Fruit fly (Drosophila melanogaster) whole organism: ENCODE measurements around the gene pav.

Experiments used
- CG8478 ChIP-seq: fragments of >200 bp; optimal IDR thresholded peaks from 2 replicates; lab custom pipeline; 2018; ENCODE audit warnings: inconsistent platforms
- Dll ChIP-seq: fragments of >200 bp; optimal IDR thresholded peaks from 2 replicates; lab custom pipeline; 2017
- EcR ChIP-seq, 2 experiments: fragments of >200 bp; optimal IDR thresholded peaks; 2 replicates each; lab custom pipeline; 2017; ENCODE audit warnings: missing biosample characterization in 2 of 2, missing genetic modification characterization in 2 of 2, missing genetic modification reagents in 2 of 2
- pan ChIP-seq: fragments of >200 bp; optimal IDR thresholded peaks from 2 replicates; lab custom pipeline; 2017
- psq ChIP-seq: fragments of >200 bp; optimal IDR thresholded peaks from 2 replicates; lab custom pipeline; 2017
- usp ChIP-seq: fragments of >200 bp; optimal IDR thresholded peaks from 2 replicates; lab custom pipeline; 2017; ENCODE audit warnings: missing biosample characterization, missing genetic modification characterization, mixed read lengths

The pav gene

DNA sequence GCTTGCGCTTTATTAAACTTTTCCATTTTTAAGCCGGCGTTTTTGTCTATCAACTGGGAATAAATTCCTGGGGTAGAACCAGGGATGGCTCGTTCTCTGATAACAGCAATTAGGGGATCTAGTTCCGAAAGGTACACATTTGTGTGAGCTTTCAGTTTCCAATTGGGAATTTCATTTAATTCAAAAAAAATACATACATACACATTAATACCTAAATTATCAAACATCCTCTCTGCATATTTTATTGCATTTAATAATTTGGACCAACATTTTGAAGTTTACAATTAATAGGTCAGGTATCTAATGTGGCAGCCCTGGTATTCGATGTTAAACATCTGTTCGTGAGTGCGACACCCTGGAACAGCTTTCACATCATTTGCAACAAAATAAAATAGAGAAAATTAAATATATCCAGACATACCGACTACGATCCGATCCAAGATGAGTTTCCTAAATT, 16.6 kb downstream of the pav start, which contains the start of the genes CG15011 and CG1309:
TSS of gene CG15011 (minus strand) at position 51 of the 457 bp plus-strand sequence.
TSS of gene CG1309 (plus strand) at position 329 of the 457 bp plus-strand sequence.
- TF ChIP-seq CG8478 (lab: Kevin White, UChicago) (no peak), EcR (GFP tag; optimal IDR thresholded peaks at IDR 0.05; lab: Kevin White, UChicago) (no peak), usp (no peak), Dll (no peak), psq (lab: Kevin White, UChicago) (no peak), pan (lab: Kevin White, UChicago) (no peak)

DNA sequence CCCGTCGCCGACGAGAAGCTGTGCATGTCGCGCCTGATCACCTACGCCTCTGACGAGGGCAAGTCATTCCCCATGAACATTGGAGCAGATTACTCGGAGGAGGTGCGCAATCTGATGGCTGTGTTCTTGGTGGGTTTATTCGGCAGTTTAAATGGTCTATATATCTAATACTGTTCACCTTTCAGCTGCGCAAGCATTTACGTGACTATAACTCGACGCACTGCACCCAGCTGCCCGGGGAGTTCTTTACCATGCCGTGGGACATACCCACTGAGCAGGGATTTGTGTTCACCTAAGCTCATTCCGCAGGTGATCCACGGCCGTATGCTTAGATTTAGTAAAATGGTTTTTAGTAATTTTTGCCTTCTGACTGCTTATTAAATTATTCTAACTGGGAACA, 18.6 kb downstream of the pav start:
- TF ChIP-seq EcR (GFP tag; optimal IDR thresholded peaks at IDR 0.05; lab: Kevin White, UChicago) (no peak), pan (lab: Kevin White, UChicago) (no peak), psq (lab: Kevin White, UChicago) (no peak), CG8478 (lab: Kevin White, UChicago) (no peak), usp (no peak), Dll (no peak)

DNA sequence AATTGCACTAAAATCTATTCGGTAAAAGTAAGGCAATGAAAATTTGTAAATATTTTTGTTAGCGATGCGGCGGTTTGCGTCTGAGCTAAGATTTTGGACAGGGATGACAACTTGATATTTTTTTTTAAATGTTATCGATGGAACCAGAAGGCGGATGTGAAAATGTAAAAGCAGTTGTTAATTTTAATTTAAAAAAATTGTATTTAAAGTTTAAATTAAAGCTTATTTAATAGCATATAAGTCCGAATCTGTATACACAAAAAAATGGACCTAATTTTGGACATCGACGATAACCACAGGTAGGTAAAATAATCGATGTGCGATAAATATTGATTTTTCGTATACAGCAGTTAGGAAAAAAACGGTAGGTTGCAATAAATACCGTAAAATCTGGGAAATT, 19.9 kb downstream of the pav start, which contains the start of the genes CG11586 and VhaM9.7-a:
TSS of gene CG11586 (minus strand) at position 87 of the 400 bp plus-strand sequence.
TSS of gene VhaM9.7-a (plus strand) at position 322 of the 400 bp plus-strand sequence.
- TF ChIP-seq usp (no peak), CG8478 (lab: Kevin White, UChicago) (no peak), EcR (GFP tag; optimal IDR thresholded peaks at IDR 0.05; lab: Kevin White, UChicago) (no peak), Dll (no peak), pan (lab: Kevin White, UChicago) (no peak), psq (lab: Kevin White, UChicago) (no peak)

DNA sequence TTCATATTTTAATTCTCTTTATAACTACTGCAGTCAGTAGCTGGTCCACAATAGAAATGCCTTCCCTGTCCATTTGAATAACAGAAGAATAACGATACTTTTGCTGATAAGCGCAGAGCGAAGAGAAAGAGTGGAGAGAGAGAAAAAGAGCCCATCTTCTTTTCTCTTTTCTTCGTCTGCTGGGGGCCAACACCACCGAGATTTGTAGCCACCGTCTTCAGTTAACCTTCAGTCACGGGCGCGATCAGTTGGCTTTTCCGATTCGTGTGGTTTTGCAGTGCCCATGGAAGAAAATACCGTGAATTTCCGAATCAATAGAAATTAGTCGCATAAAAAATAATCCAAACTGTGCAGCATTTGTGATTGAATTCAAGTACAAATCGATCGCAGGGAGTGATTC, 21.0 kb downstream of the pav start, which contains the start of gene CG1273:
TSS of gene CG1273 (plus strand) at position 218 of the 400 bp plus-strand sequence.
- TF ChIP-seq usp = no peak
- TF ChIP-seq psq (lab: Kevin White, UChicago) = no peak
- TF ChIP-seq Dll = no peak
- no peak for TF ChIP-seq EcR (GFP tag; optimal IDR thresholded peaks at IDR 0.05; lab: Kevin White, UChicago)
- no peak for TF ChIP-seq pan (lab: Kevin White, UChicago)
- no peak for TF ChIP-seq CG8478 (lab: Kevin White, UChicago)

DNA sequence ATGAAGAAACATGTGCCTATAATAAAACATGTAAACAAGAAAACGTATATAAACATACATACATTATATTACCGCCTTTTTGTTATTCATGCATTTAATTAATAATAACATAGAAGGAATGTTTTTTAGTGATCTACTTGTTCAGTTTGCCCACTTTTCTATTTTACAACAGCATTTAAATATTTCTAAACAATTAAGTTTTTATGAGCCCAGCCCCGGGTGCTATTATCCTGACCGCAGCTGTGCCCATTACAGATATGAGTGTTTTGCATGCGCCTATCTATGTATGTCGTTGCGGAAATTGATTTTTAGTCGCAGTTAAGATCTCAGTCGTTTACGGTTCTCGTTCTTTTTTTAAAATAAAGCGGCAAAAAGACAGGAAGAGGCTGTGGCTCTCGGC, 22.4 kb downstream of the pav start:
- no peak for TF ChIP-seq psq (lab: Kevin White, UChicago)
- TF ChIP-seq pan (lab: Kevin White, UChicago) = no peak
- TF ChIP-seq usp = no peak
- no peak for TF ChIP-seq EcR (GFP tag; optimal IDR thresholded peaks at IDR 0.05; lab: Kevin White, UChicago)
- TF ChIP-seq Dll = no peak
- no peak for TF ChIP-seq CG8478 (lab: Kevin White, UChicago)

DNA sequence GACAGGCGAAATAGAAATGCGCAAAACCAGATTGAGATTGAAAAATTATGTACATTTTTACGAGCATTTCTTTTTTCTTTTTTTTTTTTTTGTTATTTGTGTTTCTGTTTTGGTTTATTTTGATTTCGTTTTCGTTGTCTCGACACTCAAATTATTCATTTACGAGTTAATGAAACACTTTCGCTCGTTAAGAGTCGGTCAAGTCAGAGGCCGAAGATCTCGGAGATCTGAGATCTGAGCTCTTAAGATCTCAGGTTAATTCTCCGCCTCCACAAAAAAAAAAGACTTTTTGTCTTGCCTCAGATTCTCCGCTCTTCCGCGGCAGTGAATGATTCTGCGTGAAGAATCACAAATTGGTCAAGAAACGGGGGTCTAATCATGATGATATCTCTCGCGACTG, 23.3 kb downstream of the pav start:
- no peak for TF ChIP-seq pan (lab: Kevin White, UChicago)

DNA sequence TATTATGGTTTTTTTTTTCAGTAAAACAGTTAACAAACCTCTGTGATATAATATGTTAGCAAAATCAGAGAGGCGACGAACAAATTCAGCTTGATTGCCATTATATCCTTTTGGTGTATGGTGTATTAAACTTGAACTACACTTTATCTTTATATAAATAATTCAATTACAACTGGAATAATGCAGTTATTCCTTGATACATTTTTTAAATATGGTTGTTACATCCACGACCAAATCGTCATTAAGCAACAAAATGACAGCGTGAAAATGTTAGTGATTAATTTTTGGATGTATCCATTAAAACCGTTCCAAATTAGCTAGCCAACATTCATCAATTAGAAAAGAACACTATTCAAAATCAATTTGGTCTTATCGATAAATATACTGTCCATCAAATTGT, 24.9 kb downstream of the pav start, which contains the start of gene CG33764:
TSS of gene CG33764 (minus strand) at position 101 of the 400 bp plus-strand sequence.
- no peak for TF ChIP-seq psq (lab: Kevin White, UChicago)
- TF ChIP-seq EcR (GFP tag; optimal IDR thresholded peaks at IDR 0.05; lab: Kevin White, UChicago) = no peak
- no peak for TF ChIP-seq pan (lab: Kevin White, UChicago)

DNA sequence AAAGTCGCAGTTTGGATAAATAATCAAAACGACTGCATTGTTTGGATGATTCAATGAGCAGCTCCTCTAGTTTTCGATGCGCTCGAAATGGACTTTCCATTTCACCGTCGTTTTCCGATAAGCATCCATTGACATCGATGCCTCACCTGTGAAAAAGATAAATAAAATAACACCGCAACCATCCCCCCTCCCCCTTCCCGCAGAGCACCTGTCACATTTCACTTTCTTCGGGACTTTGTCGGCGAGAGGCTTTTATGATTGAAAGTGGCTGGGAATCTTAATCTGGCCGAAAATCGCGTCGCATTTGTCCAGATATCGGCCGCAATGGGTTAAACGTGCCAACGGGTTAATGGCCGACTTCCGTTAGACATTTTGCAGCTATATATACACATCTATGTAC, 26.7 kb downstream of the pav start:
- no peak for TF ChIP-seq CG8478 (lab: Kevin White, UChicago)

DNA sequence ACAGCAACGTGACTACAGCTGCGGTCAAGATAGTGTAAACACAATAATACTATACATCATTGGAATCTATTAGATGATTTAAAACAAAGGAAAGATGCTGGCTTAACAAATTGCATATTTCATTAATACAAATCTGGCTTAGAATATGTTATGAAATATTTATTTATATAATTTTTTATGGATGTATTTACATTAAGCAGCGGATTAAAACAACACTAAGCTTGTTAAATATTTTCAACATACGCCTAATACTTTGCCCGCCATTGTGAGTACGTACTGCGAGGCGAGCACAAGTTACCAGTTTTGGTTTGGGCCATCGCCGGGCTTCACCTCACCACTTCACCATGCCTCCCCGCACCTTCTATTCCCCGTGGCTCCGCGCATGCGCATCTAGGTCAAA, 27.4 kb downstream of the pav start:
- no peak for TF ChIP-seq psq (lab: Kevin White, UChicago)
- TF ChIP-seq usp = no peak
- no peak for TF ChIP-seq pan (lab: Kevin White, UChicago)
- no peak for TF ChIP-seq EcR (GFP tag; optimal IDR thresholded peaks at IDR 0.05; lab: Kevin White, UChicago)
- no peak for TF ChIP-seq CG8478 (lab: Kevin White, UChicago)
- TF ChIP-seq Dll = no peak

DNA sequence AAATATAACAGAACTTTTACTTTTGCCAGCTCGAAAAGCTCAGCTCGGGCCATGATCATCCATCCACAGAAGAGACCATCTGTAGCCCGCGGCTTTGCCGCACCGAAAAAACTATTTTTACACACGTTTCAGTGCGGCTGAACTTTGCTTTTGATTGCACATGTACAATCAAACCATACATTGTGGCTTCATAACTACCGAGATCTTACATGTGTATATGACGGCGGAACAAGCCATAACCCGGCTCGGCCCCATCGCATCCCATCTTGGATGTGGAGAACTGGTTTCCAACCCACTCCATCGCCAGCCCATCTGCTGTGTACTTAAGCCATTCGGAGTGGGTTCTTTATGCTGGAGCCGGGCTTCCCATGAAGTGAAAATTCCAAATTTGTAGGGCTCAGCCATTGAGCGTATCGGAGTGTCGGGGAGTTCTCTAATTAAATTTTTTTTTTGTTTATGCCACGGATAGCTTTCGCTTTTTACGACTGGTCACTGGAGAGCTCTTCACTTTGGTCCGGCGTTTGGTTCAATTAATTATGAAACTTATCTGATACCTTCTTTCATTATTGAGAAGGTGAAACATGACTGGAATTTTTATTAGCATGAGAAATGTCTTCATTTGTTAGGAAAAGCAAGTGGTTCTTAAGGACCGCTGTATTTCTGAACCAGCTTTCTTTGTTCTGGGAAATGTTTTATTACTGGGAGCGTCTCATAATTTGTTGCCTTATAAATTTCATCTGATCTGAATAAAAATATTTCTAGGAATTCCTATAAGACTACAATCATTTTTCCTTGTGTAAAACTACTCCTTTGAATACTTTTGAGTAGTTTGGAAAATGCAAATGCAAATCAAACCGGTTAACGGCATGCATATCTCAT, 28.7 kb downstream of the pav start:
- TF ChIP-seq Dll (no peak), EcR (GFP tag; optimal IDR thresholded peaks at IDR 0.05; lab: Kevin White, UChicago) (no peak), pan (lab: Kevin White, UChicago) (no peak), CG8478 (lab: Kevin White, UChicago) (no peak), psq (lab: Kevin White, UChicago) (no peak), usp (no peak)

DNA sequence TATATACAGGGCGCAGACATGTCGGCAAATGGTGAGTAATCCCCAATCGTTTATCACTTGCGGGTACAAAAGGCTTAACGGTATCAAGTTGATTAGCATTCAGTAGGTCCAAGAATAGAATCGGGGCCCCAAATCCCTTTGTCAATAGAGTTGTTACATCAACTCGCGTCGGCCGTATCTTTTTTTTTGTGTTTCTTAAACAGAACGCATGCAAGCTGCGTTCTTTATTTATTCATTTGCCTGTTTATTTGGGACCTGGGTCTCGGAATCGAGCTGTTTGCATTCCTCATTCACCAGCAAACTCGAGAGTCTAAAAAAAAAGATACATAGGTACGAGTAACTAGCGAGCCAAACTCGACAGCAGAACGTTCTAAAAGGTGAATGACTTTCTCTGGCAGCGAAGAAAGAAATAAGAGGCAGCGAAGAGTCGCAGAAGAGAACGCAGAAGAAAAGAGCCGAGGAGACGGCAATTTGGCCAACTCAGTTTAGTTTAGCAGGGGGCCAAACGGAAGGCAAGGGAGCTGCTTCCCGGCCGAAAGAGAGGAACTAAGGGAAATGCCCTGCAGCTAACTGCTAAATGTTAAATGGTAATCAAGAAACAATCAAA, 29.7 kb downstream of the pav start:
- TF ChIP-seq EcR (GFP tag; optimal IDR thresholded peaks at IDR 0.05; lab: Kevin White, UChicago) = peak; percentile 13 to 89
- TF ChIP-seq CG8478 (lab: Kevin White, UChicago) = no peak

DNA sequence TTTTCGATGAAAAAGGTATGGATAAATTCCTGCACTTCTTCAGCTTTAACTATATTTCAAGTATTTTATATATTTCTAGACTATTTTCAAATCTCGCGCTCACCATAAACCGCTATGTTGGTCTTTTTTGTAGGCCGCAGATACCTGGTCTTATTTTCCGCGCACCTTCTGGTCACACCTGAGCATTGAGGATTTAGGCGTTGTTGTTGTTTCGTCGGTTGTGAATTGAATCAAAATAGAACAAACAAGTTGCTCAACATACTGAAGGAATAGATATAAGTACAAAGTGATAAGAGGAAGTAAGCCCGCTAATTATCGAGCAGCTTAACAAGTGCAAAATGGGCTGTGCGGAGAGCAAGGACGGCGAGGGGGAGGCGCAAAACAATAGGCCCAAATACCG, 35.3 kb downstream of the pav start, which contains the start of gene Ctl1:
TSS of gene Ctl1 (plus strand) at position 167 of the 400 bp plus-strand sequence.
- no peak for TF ChIP-seq pan (lab: Kevin White, UChicago)
- TF ChIP-seq CG8478 (lab: Kevin White, UChicago) = no peak
- TF ChIP-seq Dll = no peak
- no peak for TF ChIP-seq usp
